Worm (Caenorhabditis elegans) whole organism, L1 larva: ENCODE results near the gene C56C10.9.
"Not testable (repeated sequence)": the region's sequence is repeated elsewhere in the genome, so short reads cannot be mapped to it uniquely, and the experiment has no call there.

Experiments
- C04F5.9 ChIP-seq: sonication (generic microtip); optimal IDR thresholded peaks from 2 replicates; lab custom pipeline; 2016; ENCODE audit warnings: missing genetic modification characterization, missing compliant biosample characterization
- C16A3.4 ChIP-seq: fragments of 150-350 bp; optimal IDR thresholded peaks from 2 replicates; lab custom pipeline; 2014; ENCODE audit warnings: missing biosample characterization, missing genetic modification characterization
- C34B4.2 ChIP-seq: sonication (generic microtip); optimal IDR thresholded peaks from 2 replicates; lab custom pipeline; 2017; ENCODE audit warnings: mild to moderate bottlenecking, missing genetic modification characterization, missing compliant biosample characterization
- F16B12.6 ChIP-seq: fragments of 150-350 bp; optimal IDR thresholded peaks from 2 replicates; lab custom pipeline; 2014; ENCODE audit warnings: missing biosample characterization, missing genetic modification characterization
- aha-1 ChIP-seq: fragments of 150-350 bp; optimal IDR thresholded peaks from 2 replicates; lab custom pipeline; 2014; ENCODE audit warnings: missing biosample characterization, missing genetic modification characterization
- aly-2 ChIP-seq: fragments of 150-350 bp; optimal IDR thresholded peaks from 2 replicates; lab custom pipeline; 2014; ENCODE audit warnings: missing biosample characterization, missing genetic modification characterization
- ama-1 ChIP-seq: fragments of 150-350 bp; optimal IDR thresholded peaks from 2 replicates; lab custom pipeline; 2014
- blmp-1 ChIP-seq: fragments of 150-350 bp; optimal IDR thresholded peaks from 2 replicates; lab custom pipeline; 2014; ENCODE audit warnings: missing biosample characterization, missing genetic modification characterization
- ceh-63 ChIP-seq: fragments of 200-800 bp; sonication (Bioruptor generic); optimal IDR thresholded peaks from 2 replicates; lab custom pipeline; 2018; ENCODE audit warnings: mild to moderate bottlenecking, missing genetic modification characterization, missing compliant biosample characterization
- ceh-8 ChIP-seq: fragments of 200-800 bp; sonication (Bioruptor generic); optimal IDR thresholded peaks from 2 replicates; lab custom pipeline; 2018; ENCODE audit warnings: mild to moderate bottlenecking, missing genetic modification characterization, moderate library complexity, missing compliant biosample characterization
- ceh-88 ChIP-seq: fragments of 200-800 bp; sonication (Bioruptor generic); IDR thresholded peaks from 2 replicates; pipeline ENCODE4 v1.3.6; 2022; ENCODE audit warnings: missing genetic modification characterization, missing compliant biosample characterization
- ceh-90 ChIP-seq: sonication (generic microtip); optimal IDR thresholded peaks from 2 replicates; lab custom pipeline; 2016; ENCODE audit warnings: missing genetic modification characterization, missing compliant biosample characterization
- ces-1 ChIP-seq: fragments of 150-350 bp; optimal IDR thresholded peaks from 2 replicates; lab custom pipeline; 2014; ENCODE audit warnings: missing biosample characterization, missing genetic modification reagents, missing genetic modification characterization
- efl-3 ChIP-seq: fragments of 200-800 bp; sonication (Bioruptor generic); optimal IDR thresholded peaks from 2 replicates; lab custom pipeline; 2018; ENCODE audit warnings: mild to moderate bottlenecking, missing genetic modification characterization, missing compliant biosample characterization
- elt-3 ChIP-seq, 6 experiments: fragments of 150-350 bp in 1 of 6; sonication (generic microtip); optimal IDR thresholded peaks; 2 replicates each; lab custom pipeline; 2017 to 2018; ENCODE audit warnings: missing biosample characterization in 6 of 6, missing genetic modification characterization in 6 of 6, inconsistent platforms in 1 of 6
- fkh-8 ChIP-seq: sonication (generic microtip); optimal IDR thresholded peaks from 2 replicates; lab custom pipeline; 2016; ENCODE audit warnings: mild to moderate bottlenecking, missing genetic modification characterization, missing compliant biosample characterization
- grh-1 ChIP-seq: fragments of 200-800 bp; sonication (Bioruptor generic); IDR thresholded peaks from 2 replicates; pipeline ENCODE4 v1.3.6; 2022; ENCODE audit warnings: missing genetic modification reagents, missing genetic modification characterization, missing compliant biosample characterization
- jun-1 ChIP-seq: fragments of 150-350 bp; optimal IDR thresholded peaks from 2 replicates; lab custom pipeline; 2014; ENCODE audit warnings: missing biosample characterization, missing genetic modification reagents, missing genetic modification characterization
- lin-14 ChIP-seq: fragments of 200-800 bp; sonication (Bioruptor generic); optimal IDR thresholded peaks from 2 replicates; lab custom pipeline; 2018; ENCODE audit warnings: mild to moderate bottlenecking, missing genetic modification characterization, moderate library complexity, missing compliant biosample characterization
- lin-35 ChIP-seq, 2 experiments: fragments of 150-350 bp; optimal IDR thresholded peaks; 2 replicates each; lab custom pipeline; 2014; ENCODE audit warnings: missing biosample characterization in 2 of 2, missing genetic modification characterization in 2 of 2, missing genetic modification reagents in 2 of 2
- lsy-2 ChIP-seq, 2 experiments: fragments of 150-350 bp; optimal IDR thresholded peaks; 2 replicates each; lab custom pipeline; 2014; ENCODE audit warnings: missing biosample characterization in 2 of 2, missing genetic modification characterization in 2 of 2
- mab-9 ChIP-seq: fragments of 200-800 bp; sonication (Bioruptor generic); IDR thresholded peaks from 2 replicates; pipeline ENCODE4 v1.3.6; 2022; ENCODE audit warnings: missing genetic modification reagents, missing genetic modification characterization, missing compliant biosample characterization
- nhr-19 ChIP-seq: fragments of 200-800 bp; sonication (Bioruptor generic); conservative IDR thresholded peaks from 2 replicates; pipeline ENCODE4 v1.3.6; 2022; ENCODE audit warnings: missing genetic modification characterization, missing compliant biosample characterization
- nhr-20 ChIP-seq: sonication (generic microtip); optimal IDR thresholded peaks from 2 replicates; lab custom pipeline; 2016; ENCODE audit warnings: mild to moderate bottlenecking, missing genetic modification characterization, missing compliant biosample characterization
- nhr-28 ChIP-seq: fragments of 150-350 bp; optimal IDR thresholded peaks from 2 replicates; lab custom pipeline; 2014; ENCODE audit warnings: missing biosample characterization, missing genetic modification characterization
- nhr-47 ChIP-seq: sonication (generic microtip); optimal IDR thresholded peaks from 2 replicates; lab custom pipeline; 2016; ENCODE audit warnings: mild to moderate bottlenecking, missing genetic modification characterization, moderate library complexity, missing compliant biosample characterization
- nhr-71 ChIP-seq: sonication (generic microtip); optimal IDR thresholded peaks from 2 replicates; lab custom pipeline; 2016; ENCODE audit warnings: mild to moderate bottlenecking, missing genetic modification characterization, moderate library complexity, missing compliant biosample characterization
- nhr-85 ChIP-seq: sonication (generic microtip); peaks from one replicate; lab custom pipeline; 2016; ENCODE audit warnings: missing genetic modification characterization, inconsistent platforms, missing compliant biosample characterization
- pax-3 ChIP-seq: fragments of 200-800 bp; sonication (Bioruptor generic); optimal IDR thresholded peaks from 2 replicates; lab custom pipeline; 2018; ENCODE audit warnings: mild to moderate bottlenecking, missing genetic modification characterization, moderate library complexity, missing compliant biosample characterization
- snpc-4 ChIP-seq: fragments of 150-350 bp; optimal IDR thresholded peaks from 2 replicates; lab custom pipeline; 2014; ENCODE audit warnings: missing biosample characterization, missing genetic modification characterization
- snu-23 ChIP-seq: sonication (generic microtip); optimal IDR thresholded peaks from 2 replicates; lab custom pipeline; 2016; ENCODE audit warnings: missing genetic modification characterization, missing compliant biosample characterization
- sptf-1 ChIP-seq: fragments of 150-350 bp; optimal IDR thresholded peaks from 2 replicates; lab custom pipeline; 2014; ENCODE audit warnings: missing biosample characterization, missing genetic modification characterization
- swsn-7 ChIP-seq: sonication (generic microtip); optimal IDR thresholded peaks from 2 replicates; lab custom pipeline; 2016; ENCODE audit warnings: missing genetic modification characterization, missing compliant biosample characterization
- vab-15 ChIP-seq: sonication (generic microtip); optimal IDR thresholded peaks from 2 replicates; lab custom pipeline; 2017; ENCODE audit warnings: missing genotype, mild to moderate bottlenecking, missing genetic modification characterization, missing compliant biosample characterization
- ztf-11 ChIP-seq, 2 experiments: sonication (generic microtip); optimal IDR thresholded peaks; 2 replicates each; lab custom pipeline; 2016 to 2017; ENCODE audit warnings: missing genetic modification characterization in 2 of 2, missing biosample characterization in 1 of 2, missing compliant biosample characterization in 1 of 2
- ztf-4 ChIP-seq: fragments of 150-350 bp; optimal IDR thresholded peaks from 2 replicates; lab custom pipeline; 2014; ENCODE audit warnings: missing biosample characterization, missing genetic modification characterization

C56C10.9 gene

ce11 chrII:6627182-6627581, 35.0 kb upstream of the C56C10.9 start, which contains the start of the genes F54H5.5 and F54H5.2:
TSS of gene F54H5.5 (minus strand) at chrII:6627282.
TSS of gene F54H5.2 (plus strand) at chrII:6627484.
- not testable (repeated sequence) for TF ChIP-seq nhr-47; elt-3 (tag; optimal IDR thresholded peaks at IDR 0.05; lab: Kevin White, UChicago); ceh-88 (GFP tag; lab: Robert Waterston, UW)

ce11 chrII:6625302-6625701, 33.2 kb upstream of the C56C10.9 start, which contains the start of gene F54H5.14:
TSS of gene F54H5.14 (minus strand) at chrII:6625402.
- no peak for TF ChIP-seq F16B12.6 (tag; lab: Kevin White, UChicago)
- TF ChIP-seq lin-14 (GFP tag; lab: Kevin White, UChicago): no peak
- TF ChIP-seq ceh-90 (tag; lab: Kevin White, UChicago): no peak
- TF ChIP-seq ceh-63 (GFP tag; lab: Kevin White, UChicago): no peak
- TF ChIP-seq nhr-19 (GFP tag; lab: Robert Waterston, UW): no peak
- TF ChIP-seq, all 84 proteins: peak for 0

ce11 chrII:6621886-6622285, 29.7 kb upstream of the C56C10.9 start, which contains the start of gene F54H5.3:
TSS of gene F54H5.3 (plus strand) at chrII:6622186.
- TF ChIP-seq snpc-4 (tag; lab: Kevin White, UChicago) (no peak), pax-3 (tag; lab: Kevin White, UChicago) (no peak), sptf-1 (tag; lab: Kevin White, UChicago) (no peak), lin-35 (GFP tag; optimal IDR thresholded peaks at IDR 0.05; lab: Kevin White, UChicago) (no peak), ceh-63 (GFP tag; lab: Kevin White, UChicago) (no peak), fkh-8 (tag; lab: Kevin White, UChicago) (no peak), snu-23 (GFP tag; lab: Kevin White, UChicago) (no peak), jun-1 (no peak), ces-1 (GFP tag; lab: Kevin White, UChicago) (no peak), nhr-28 (tag; lab: Kevin White, UChicago) (no peak), aly-2 (tag; lab: Kevin White, UChicago) (no peak), efl-3 (GFP tag; lab: Kevin White, UChicago) (no peak), F16B12.6 (tag; lab: Kevin White, UChicago) (no peak), C16A3.4 (tag; lab: Kevin White, UChicago) (no peak), swsn-7 (tag; lab: Kevin White, UChicago) (no peak), ama-1 (lab: Kevin White, UChicago) (no peak)

ce11 chrII:6619007-6619406, 26.9 kb upstream of the C56C10.9 start:
- TF ChIP-seq snu-23 (GFP tag; lab: Kevin White, UChicago) (peak; percentile 21), mab-9 (GFP tag; lab: Robert Waterston, UW) (no peak), snpc-4 (tag; lab: Kevin White, UChicago) (no peak), nhr-20 (tag; lab: Kevin White, UChicago) (peak; percentile 5), C34B4.2 (tag; lab: Kevin White, UChicago) (no peak), lin-35 (GFP tag; optimal IDR thresholded peaks at IDR 0.05; lab: Kevin White, UChicago) (peak in 1 of 2 experiments; percentile 13), blmp-1 (tag; lab: Kevin White, UChicago) (peak; percentile 73), C04F5.9 (tag; lab: Kevin White, UChicago) (no peak), vab-15 (tag; lab: Kevin White, UChicago) (peak; percentile 27), aha-1 (tag; lab: Kevin White, UChicago) (no peak), ztf-11 (tag; optimal IDR thresholded peaks at IDR 0.05; lab: Kevin White, UChicago) (no peak), nhr-71 (tag; lab: Kevin White, UChicago) (peak; percentile 12), ztf-4 (tag; lab: Kevin White, UChicago) (no peak), lsy-2 (tag; optimal IDR thresholded peaks at IDR 0.05; lab: Kevin White, UChicago) (peak in 1 of 2 experiments; percentile 32), elt-3 (tag; optimal IDR thresholded peaks at IDR 0.05; lab: Kevin White, UChicago) (peak in 3 of 6 experiments; percentile 21 to 79 (median 24)), lin-14 (GFP tag; lab: Kevin White, UChicago) (peak; percentile 30), ceh-8 (no peak), grh-1 (GFP tag; lab: Robert Waterston, UW) (no peak), nhr-85 (peak; percentile 86)
